Fruit fly (Drosophila melanogaster) whole organism, prepupa: ENCODE data around the gene CG11723.

Source experiments
- Blimp-1 ChIP-seq: fragments of 200-800 bp; sonication (Bioruptor generic); optimal IDR thresholded peaks from 3 replicates; lab custom pipeline; 2017; ENCODE audit warnings: missing biosample characterization, missing genetic modification characterization, mild to moderate bottlenecking, moderate library complexity, missing genetic modification reagents
- CG10631 ChIP-seq: fragments of 200-800 bp; sonication (Bioruptor generic); optimal IDR thresholded peaks from 2 replicates; lab custom pipeline; 2016; ENCODE audit warnings: missing biosample characterization, missing genetic modification characterization
- CG10669 ChIP-seq: fragments of 200-800 bp; sonication (Bioruptor generic); optimal IDR thresholded peaks from 3 replicates; lab custom pipeline; 2018; ENCODE audit warnings: missing biosample characterization, mild to moderate bottlenecking, missing genetic modification characterization, moderate library complexity
- CG11762 ChIP-seq: fragments of 200-800 bp; sonication (Bioruptor generic); optimal IDR thresholded peaks from 3 replicates; lab custom pipeline; 2016; ENCODE audit warnings: missing biosample characterization, missing genetic modification characterization; ENCODE audit not compliant: insufficient read depth
- CG15336 ChIP-seq: fragments of 200-800 bp; sonication (Bioruptor generic); IDR thresholded peaks from 2 replicates; pipeline ENCODE4 v1.3.6; 2022; ENCODE audit warnings: missing biosample characterization, missing genetic modification characterization
- CG1621 ChIP-seq: fragments of 200-800 bp; sonication (Bioruptor generic); optimal IDR thresholded peaks from 3 replicates; lab custom pipeline; 2018; ENCODE audit warnings: missing biosample characterization, mild to moderate bottlenecking, missing genetic modification characterization
- CG16779 ChIP-seq: fragments of 200-800 bp; sonication (Bioruptor generic); optimal IDR thresholded peaks from 3 replicates; lab custom pipeline; 2017; ENCODE audit warnings: missing biosample characterization, mild to moderate bottlenecking, missing genetic modification characterization
- CG3032 ChIP-seq: fragments of 200-800 bp; optimal IDR thresholded peaks from 2 replicates; lab custom pipeline; 2019; ENCODE audit warnings: missing biosample characterization, mild to moderate bottlenecking, missing genetic modification characterization, moderate library complexity
- CG31627 ChIP-seq: fragments of 200-800 bp; sonication (Bioruptor generic); optimal IDR thresholded peaks from 3 replicates; lab custom pipeline; 2016; ENCODE audit warnings: missing biosample characterization, missing genetic modification characterization
- CG34406 ChIP-seq: fragments of 200-800 bp; sonication (Bioruptor generic); optimal IDR thresholded peaks from 3 replicates; lab custom pipeline; 2016; ENCODE audit warnings: missing biosample characterization, missing genetic modification characterization
- CG4318 ChIP-seq: fragments of 200-800 bp; sonication (Bioruptor generic); optimal IDR thresholded peaks from 3 replicates; lab custom pipeline; 2017; ENCODE audit warnings: missing biosample characterization, mild to moderate bottlenecking, missing genetic modification characterization
- CG6276 ChIP-seq: fragments of 200-800 bp; sonication (Bioruptor generic); optimal IDR thresholded peaks from 2 replicates; lab custom pipeline; 2017; ENCODE audit warnings: missing biosample characterization, mild to moderate bottlenecking, missing genetic modification characterization
- CG6792 ChIP-seq: fragments of 200-800 bp; sonication (Bioruptor generic); optimal IDR thresholded peaks from 3 replicates; lab custom pipeline; 2016; ENCODE audit warnings: missing biosample characterization, missing genetic modification characterization
- CG6808 ChIP-seq: fragments of 200-800 bp; sonication (Bioruptor generic); optimal IDR thresholded peaks from 3 replicates; lab custom pipeline; 2017; ENCODE audit warnings: missing biosample characterization, missing genetic modification characterization, mild to moderate bottlenecking, moderate library complexity, missing genetic modification reagents
- CG6854 ChIP-seq: fragments of 200-800 bp; sonication (Bioruptor generic); optimal IDR thresholded peaks from 2 replicates; lab custom pipeline; 2017; ENCODE audit warnings: missing biosample characterization, mild to moderate bottlenecking, missing genetic modification characterization
- CG7368 ChIP-seq: fragments of 200-800 bp; sonication (Bioruptor generic); optimal IDR thresholded peaks from 3 replicates; lab custom pipeline; 2016; ENCODE audit warnings: missing biosample characterization, missing genetic modification characterization
- CG8319 ChIP-seq: fragments of 200-800 bp; sonication (Bioruptor generic); optimal IDR thresholded peaks from 3 replicates; lab custom pipeline; 2016; ENCODE audit warnings: missing biosample characterization, missing genetic modification characterization
- CG9139 ChIP-seq: fragments of 200-800 bp; sonication (Bioruptor generic); optimal IDR thresholded peaks from 3 replicates; lab custom pipeline; 2017; ENCODE audit warnings: missing biosample characterization, mild to moderate bottlenecking, missing genetic modification characterization
- Eip75B ChIP-seq: fragments of 200-800 bp; sonication (Bioruptor generic); optimal IDR thresholded peaks from 3 replicates; lab custom pipeline; 2016; ENCODE audit warnings: missing biosample characterization, missing genetic modification characterization
- Eip78C ChIP-seq: fragments of 200-800 bp; sonication (Bioruptor generic); peaks from one replicate; lab custom pipeline; 2016; ENCODE audit warnings: missing biosample characterization, missing genetic modification characterization
- Eip93F ChIP-seq: fragments of 200-800 bp; sonication (Bioruptor generic); optimal IDR thresholded peaks from 2 replicates; lab custom pipeline; 2016; ENCODE audit warnings: missing biosample characterization, mild to moderate bottlenecking, missing genetic modification characterization
- Ets96B ChIP-seq: fragments of 200-800 bp; optimal IDR thresholded peaks from 2 replicates; lab custom pipeline; 2019; ENCODE audit warnings: missing biosample characterization, mild to moderate bottlenecking, missing genetic modification characterization, moderate library complexity
- Gug ChIP-seq: fragments of 200-800 bp; sonication (Bioruptor generic); IDR thresholded peaks from 2 replicates; pipeline ENCODE4 v1.3.6; 2022; ENCODE audit warnings: missing biosample characterization, missing genetic modification characterization
- Hr38 ChIP-seq: sonication (Bioruptor generic); optimal IDR thresholded peaks from 2 replicates; lab custom pipeline; 2016; ENCODE audit warnings: missing biosample characterization, missing genetic modification characterization
- Lpt ChIP-seq: fragments of 200-800 bp; sonication (Bioruptor generic); optimal IDR thresholded peaks from 3 replicates; lab custom pipeline; 2016; ENCODE audit warnings: missing biosample characterization, missing genetic modification characterization
- OdsH ChIP-seq: fragments of 200-800 bp; sonication (Bioruptor generic); optimal IDR thresholded peaks from 3 replicates; lab custom pipeline; 2016; ENCODE audit warnings: missing biosample characterization, missing genetic modification characterization
- Smox ChIP-seq: fragments of 200-800 bp; sonication (Bioruptor generic); optimal IDR thresholded peaks from 3 replicates; lab custom pipeline; 2016; ENCODE audit warnings: missing biosample characterization, missing genetic modification characterization
- Sox14 ChIP-seq: fragments of 200-800 bp; sonication (Bioruptor generic); optimal IDR thresholded peaks from 3 replicates; lab custom pipeline; 2016; ENCODE audit warnings: missing biosample characterization, missing genetic modification characterization
- Sox15 ChIP-seq: fragments of 200-800 bp; sonication (Bioruptor generic); optimal IDR thresholded peaks from 3 replicates; lab custom pipeline; 2016; ENCODE audit warnings: missing biosample characterization, missing genetic modification characterization
- achi ChIP-seq: fragments of 200-800 bp; sonication (Bioruptor generic); optimal IDR thresholded peaks from 3 replicates; lab custom pipeline; 2016; ENCODE audit warnings: missing biosample characterization, missing genetic modification characterization
- cyc ChIP-seq: fragments of 200-800 bp; sonication (Bioruptor generic); optimal IDR thresholded peaks from 3 replicates; lab custom pipeline; 2016; ENCODE audit warnings: missing biosample characterization, missing genetic modification characterization
- dac ChIP-seq: fragments of 200-800 bp; sonication (Bioruptor generic); optimal IDR thresholded peaks from 2 replicates; lab custom pipeline; 2017; ENCODE audit warnings: missing biosample characterization, mild to moderate bottlenecking, missing genetic modification characterization
- dsx ChIP-seq: fragments of 200-800 bp; optimal IDR thresholded peaks from 3 replicates; lab custom pipeline; 2019; ENCODE audit warnings: missing biosample characterization, mild to moderate bottlenecking, missing genetic modification characterization, moderate library complexity; ENCODE audit not compliant: poor library complexity, severe bottlenecking
- eg ChIP-seq: fragments of 200-800 bp; sonication (Bioruptor generic); IDR thresholded peaks from 3 replicates; pipeline ENCODE4 v1.3.6; 2022; ENCODE audit warnings: missing biosample characterization, missing genetic modification characterization
- fd59A ChIP-seq: fragments of 200-800 bp; sonication (Bioruptor generic); optimal IDR thresholded peaks from 2 replicates; lab custom pipeline; 2017; ENCODE audit warnings: missing biosample characterization, mild to moderate bottlenecking, missing genetic modification characterization, missing genetic modification reagents
- fd85E ChIP-seq: fragments of 200-800 bp; sonication (Bioruptor generic); optimal IDR thresholded peaks from 3 replicates; lab custom pipeline; 2016; ENCODE audit warnings: missing biosample characterization, missing genetic modification characterization
- fkh ChIP-seq: fragments of 200-800 bp; sonication (Bioruptor generic); optimal IDR thresholded peaks from 3 replicates; lab custom pipeline; 2017; ENCODE audit warnings: missing biosample characterization, mild to moderate bottlenecking, missing genetic modification characterization, moderate library complexity
- lz ChIP-seq: fragments of 200-800 bp; sonication (Bioruptor generic); optimal IDR thresholded peaks from 3 replicates; lab custom pipeline; 2016; ENCODE audit warnings: missing biosample characterization, missing genetic modification characterization
- net ChIP-seq: fragments of 200-800 bp; sonication (Bioruptor generic); optimal IDR thresholded peaks from 3 replicates; lab custom pipeline; 2016; ENCODE audit warnings: missing biosample characterization, missing genetic modification characterization
- svp ChIP-seq: fragments of 200-800 bp; sonication (Bioruptor generic); peaks from one replicate; lab custom pipeline; 2016; ENCODE audit warnings: missing biosample characterization, missing genetic modification characterization
- topi ChIP-seq: fragments of 200-800 bp; sonication (Bioruptor generic); optimal IDR thresholded peaks from 3 replicates; lab custom pipeline; 2016; ENCODE audit warnings: missing biosample characterization, missing genetic modification characterization

The CG11723 gene

DNA sequence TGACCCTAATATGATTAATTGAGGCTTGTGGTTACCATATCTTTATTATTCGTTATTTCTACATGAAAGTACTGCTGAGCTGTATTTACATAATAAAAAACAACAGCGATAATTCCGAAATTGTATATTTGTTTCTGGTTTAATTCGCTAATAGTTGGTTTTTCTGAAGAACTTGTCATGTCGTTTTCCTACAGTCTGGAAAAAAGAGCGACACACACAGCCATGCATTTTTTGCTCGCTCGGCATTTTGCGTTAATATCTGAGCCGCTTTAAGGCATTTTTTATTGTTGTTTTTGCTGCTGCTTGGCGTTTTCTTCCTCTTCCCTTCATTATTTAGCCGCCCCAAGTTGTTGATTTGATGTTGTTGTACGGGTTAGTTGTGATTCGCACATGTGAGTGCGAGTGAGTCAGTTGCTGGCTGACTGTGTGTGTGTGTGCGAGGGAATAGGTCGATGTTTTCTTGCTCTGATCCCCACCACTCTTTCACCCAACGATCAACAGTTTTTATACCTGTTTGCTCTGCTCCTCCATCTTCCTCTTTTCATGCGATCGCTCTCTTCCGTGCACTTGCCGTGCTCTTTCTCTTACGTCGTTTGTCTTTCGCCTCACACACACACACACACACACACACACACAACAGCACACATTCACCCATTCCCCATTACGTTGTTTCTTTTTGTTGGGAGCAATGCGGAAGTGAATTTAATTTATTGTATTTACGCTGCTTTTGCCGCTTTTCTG is 28.2 kb upstream of the CG11723 start (continued):
- TF ChIP-seq Hr38 (GFP tag; lab: Kevin White, UChicago): no peak
- peak; percentile 9 for TF ChIP-seq Eip75B
- TF ChIP-seq svp (GFP tag; lab: Kevin White, UChicago): peak; percentile 80
- TF ChIP-seq CG11762 (GFP tag; lab: Kevin White, UChicago): no peak
- no peak for TF ChIP-seq CG8319 (GFP tag; lab: Kevin White, UChicago)
- no peak for TF ChIP-seq Sox15
- TF ChIP-seq CG7368 (GFP tag; lab: Kevin White, UChicago): no peak
- peak; percentile 86 for TF ChIP-seq Eip78C (GFP tag; lab: Kevin White, UChicago)
- TF ChIP-seq CG15336 (GFP tag; lab: Robert Waterston, UW): peak; percentile 59; the same call in 1 of the 2 replicates
- TF ChIP-seq CG31627 (GFP tag; lab: Kevin White, UChicago): peak; percentile 6
- TF ChIP-seq Sox14 (GFP tag; lab: Kevin White, UChicago): peak; percentile 47
- TF ChIP-seq CG1621 (tag; lab: Kevin White, UChicago): peak; percentile 65
- peak; percentile 48 for TF ChIP-seq Smox (GFP tag; lab: Kevin White, UChicago)
- TF ChIP-seq net (GFP tag; lab: Kevin White, UChicago): no peak
- TF ChIP-seq CG6854: peak; percentile 43
- TF ChIP-seq cyc: no peak
- peak; percentile 18 for TF ChIP-seq lz (GFP tag; lab: Kevin White, UChicago)
- TF ChIP-seq fd85E (GFP tag; lab: Kevin White, UChicago): no peak
- no peak for TF ChIP-seq fkh (GFP tag; lab: Kevin White, UChicago)
- TF ChIP-seq Gug: 0 out of 2 replicates have a peak, but pooled peaks have one; percentile 15
- no peak for TF ChIP-seq dac (GFP tag; lab: Kevin White, UChicago)
- TF ChIP-seq eg: no peak
- peak; percentile 32 for TF ChIP-seq Ets96B
- TF ChIP-seq topi (GFP tag; lab: Kevin White, UChicago): peak; percentile 51
- peak; percentile 53 for TF ChIP-seq dsx (GFP tag; lab: Kevin White, UChicago)
- peak; percentile 56 for TF ChIP-seq CG10631 (GFP tag; lab: Kevin White, UChicago)

DNA sequence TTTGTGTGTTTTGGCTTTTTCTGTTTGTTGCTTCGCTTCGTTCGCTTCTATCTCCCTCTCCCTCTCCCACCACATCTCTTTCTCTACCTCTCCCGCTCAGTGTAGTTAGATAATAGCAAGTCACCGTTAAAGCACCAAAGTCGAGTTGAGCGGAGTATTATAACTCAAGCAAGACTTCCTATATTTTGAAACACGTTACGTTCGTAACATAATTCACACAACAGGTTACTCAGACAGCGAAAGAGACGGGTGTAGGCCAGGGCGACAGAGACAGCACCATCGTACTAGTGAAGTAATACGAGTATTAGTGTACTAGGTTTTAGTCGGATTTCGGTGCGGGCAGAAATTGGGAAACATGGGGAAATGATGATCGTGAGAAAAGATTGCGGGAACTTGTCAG is 26.5 kb upstream of the CG11723 start:
- TF ChIP-seq Blimp-1 (GFP tag; lab: Kevin White, UChicago) (no peak), Lpt (GFP tag; lab: Kevin White, UChicago) (peak; percentile 6), fkh (GFP tag; lab: Kevin White, UChicago) (peak; percentile 16)

DNA sequence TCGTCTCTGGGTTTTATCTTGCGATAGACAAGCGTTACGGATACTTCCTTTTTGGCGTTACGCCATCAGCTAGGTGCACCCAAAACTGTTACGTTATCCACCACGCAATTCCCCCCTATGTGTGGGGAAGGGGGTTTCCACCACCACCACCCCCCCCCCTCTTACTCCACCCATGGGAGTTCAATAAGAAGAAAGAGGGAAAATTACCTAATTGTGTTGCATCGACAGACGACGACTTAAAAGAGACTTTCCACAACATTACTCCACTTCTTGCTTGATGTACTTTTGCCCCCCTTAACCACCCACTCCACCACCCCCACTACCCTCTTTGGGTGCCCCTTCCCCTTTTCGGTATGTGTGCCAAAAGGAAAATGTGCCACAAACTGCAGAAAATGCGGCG is 26.1 kb upstream of the CG11723 start:
- TF ChIP-seq dsx (GFP tag; lab: Kevin White, UChicago) (no peak), net (GFP tag; lab: Kevin White, UChicago) (no peak), CG15336 (GFP tag; lab: Robert Waterston, UW) (no peak), fd59A (GFP tag; lab: Kevin White, UChicago) (no peak), lz (GFP tag; lab: Kevin White, UChicago) (no peak), CG7368 (GFP tag; lab: Kevin White, UChicago) (no peak)

DNA sequence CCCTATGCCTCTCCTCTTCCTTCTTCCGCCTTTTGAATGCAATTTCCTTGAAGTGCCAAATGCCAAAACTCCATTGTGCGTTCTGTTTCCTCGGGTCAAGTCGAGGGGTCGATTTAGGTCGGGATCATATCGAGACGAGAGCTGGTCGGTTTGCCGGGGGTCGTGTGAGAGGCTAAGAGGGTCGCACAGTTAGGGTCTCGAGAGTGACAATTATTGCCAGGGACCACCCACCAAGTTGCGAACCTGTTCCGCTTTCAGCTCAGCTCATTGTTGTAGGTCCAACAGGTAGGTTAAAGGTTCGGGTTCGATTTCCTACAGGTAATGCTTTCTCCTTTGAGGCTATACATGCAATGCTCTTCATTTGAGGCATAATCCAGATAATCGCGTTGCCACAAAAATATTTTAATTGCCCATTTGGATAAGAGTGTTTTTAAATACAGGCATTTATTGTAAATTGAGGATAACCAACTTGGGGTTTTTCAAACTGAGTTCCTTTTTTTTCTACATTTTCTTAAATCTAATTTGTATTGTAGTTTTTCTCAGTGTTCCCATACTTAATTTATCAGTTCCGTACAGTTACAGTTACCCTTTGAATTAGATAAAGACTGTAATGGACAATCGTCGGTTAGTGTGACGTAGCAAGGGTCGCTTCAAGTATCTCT is 25.5 kb upstream of the CG11723 start:
- no peak for TF ChIP-seq Smox (GFP tag; lab: Kevin White, UChicago)
- no peak for TF ChIP-seq topi (GFP tag; lab: Kevin White, UChicago)
- TF ChIP-seq CG9139: no peak
- no peak for TF ChIP-seq achi (GFP tag; lab: Kevin White, UChicago)
- TF ChIP-seq svp (GFP tag; lab: Kevin White, UChicago): peak; percentile 60
- TF ChIP-seq Eip93F (GFP tag; lab: Kevin White, UChicago): no peak
- TF ChIP-seq CG8319 (GFP tag; lab: Kevin White, UChicago): no peak
- peak; percentile 63 for TF ChIP-seq Eip78C (GFP tag; lab: Kevin White, UChicago)
- no peak for TF ChIP-seq CG6792 (GFP tag; lab: Kevin White, UChicago)
- no peak for TF ChIP-seq Sox14 (GFP tag; lab: Kevin White, UChicago)
- no peak for TF ChIP-seq CG16779 (tag; lab: Kevin White, UChicago)
- TF ChIP-seq Hr38 (GFP tag; lab: Kevin White, UChicago): no peak
- TF ChIP-seq CG3032 (tag; lab: Kevin White, UChicago): no peak
- TF ChIP-seq CG10631 (GFP tag; lab: Kevin White, UChicago): no peak
- TF ChIP-seq CG6276 (GFP tag; lab: Kevin White, UChicago): no peak
- TF ChIP-seq CG34406: no peak
- TF ChIP-seq net (GFP tag; lab: Kevin White, UChicago): no peak
- no peak for TF ChIP-seq CG10669 (GFP tag; lab: Kevin White, UChicago)
- no peak for TF ChIP-seq CG11762 (GFP tag; lab: Kevin White, UChicago)
- TF ChIP-seq OdsH (GFP tag; lab: Kevin White, UChicago): no peak
- TF ChIP-seq Blimp-1 (GFP tag; lab: Kevin White, UChicago): no peak
- no peak for TF ChIP-seq Gug
- no peak for TF ChIP-seq CG4318 (GFP tag; lab: Kevin White, UChicago)
- no peak for TF ChIP-seq CG6808 (GFP tag; lab: Kevin White, UChicago)
- no peak for TF ChIP-seq CG7368 (GFP tag; lab: Kevin White, UChicago)
